Worm (Caenorhabditis elegans) whole organism, L3 larva: ENCODE data around the gene vab-8.

Experiments used
- ceh-82 ChIP-seq: fragments of 150-350 bp; optimal IDR thresholded peaks from 2 replicates; lab custom pipeline; 2014; ENCODE audit warnings: missing biosample characterization, missing genetic modification characterization
- mdl-1 ChIP-seq: fragments of 150-350 bp; optimal IDR thresholded peaks from 2 replicates; lab custom pipeline; 2014; ENCODE audit warnings: missing biosample characterization, missing genetic modification characterization
- nhr-25 ChIP-seq: sonication (generic microtip); optimal IDR thresholded peaks from 2 replicates; lab custom pipeline; 2017; ENCODE audit warnings: missing biosample characterization, missing genetic modification characterization
- skn-1 ChIP-seq: fragments of 150-350 bp; optimal IDR thresholded peaks from 2 replicates; lab custom pipeline; 2014; ENCODE audit warnings: missing biosample characterization, missing genetic modification characterization
- snpc-4 ChIP-seq: fragments of 150-350 bp; optimal IDR thresholded peaks from 2 replicates; lab custom pipeline; 2014; ENCODE audit warnings: missing biosample characterization, missing genetic modification characterization
- unc-62 ChIP-seq: fragments of 150-350 bp; sonication (generic microtip); optimal IDR thresholded peaks from 4 replicates; lab custom pipeline; 2014; ENCODE audit warnings: missing biosample characterization, missing genetic modification reagents, missing genetic modification characterization

DNA sequence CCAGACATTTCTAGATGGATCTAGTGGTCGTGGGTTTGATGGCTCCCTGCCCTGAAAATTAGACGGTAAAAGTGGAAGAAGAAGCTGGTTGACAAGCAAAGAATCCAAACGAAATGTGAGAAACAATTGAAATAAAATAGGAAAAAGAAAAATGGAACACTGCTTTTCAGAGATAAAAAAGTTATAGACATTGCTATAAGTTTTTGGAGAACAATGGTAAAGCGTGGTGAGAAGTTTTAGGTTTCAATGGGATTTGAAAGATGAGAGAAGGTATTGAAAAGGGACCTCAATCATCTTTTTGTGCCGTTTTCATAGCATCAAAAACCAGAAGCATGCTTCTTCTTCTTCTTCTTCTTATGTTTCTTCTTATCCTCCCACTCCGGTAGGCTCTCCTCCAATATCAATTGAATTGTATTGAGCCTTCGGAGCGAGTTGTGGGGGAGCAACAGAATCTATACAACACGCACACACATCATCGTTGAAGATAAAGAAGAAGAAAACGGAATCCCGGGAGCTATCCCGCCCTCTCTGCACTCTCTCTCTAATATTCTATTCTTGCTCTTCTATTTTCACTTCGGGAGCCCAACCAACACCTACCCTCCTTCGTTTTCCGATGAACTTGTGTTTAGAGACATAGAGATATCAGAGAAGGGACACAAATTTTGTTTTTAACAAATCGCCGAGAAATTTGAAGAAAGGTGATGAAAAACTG, 21.3 kb downstream of the vab-8 start, which contains the start of gene myo-3:
- TF ChIP-seq snpc-4 (no peak), nhr-25 (tag; lab: Kevin White, UChicago) (no peak), skn-1 (tag; lab: Kevin White, UChicago) (no peak), mdl-1 (tag; lab: Kevin White, UChicago) (no peak), ceh-82 (tag; lab: Kevin White, UChicago) (no peak), unc-62 (GFP tag; lab: Kevin White, UChicago) (no peak)
